Fruit fly (Drosophila melanogaster) whole organism, embryonic: ENCODE measurements around the gene Blos4.

Experiments used
- CG10366 ChIP-seq: fragments of 200-800 bp; sonication (Bioruptor generic); IDR thresholded peaks from 2 replicates; pipeline ENCODE4 v1.3.6; 2022; ENCODE audit warnings: missing biosample characterization, missing genetic modification characterization
- CG10959 ChIP-seq: fragments of 200-800 bp; sonication (Bioruptor generic); IDR thresholded peaks from 2 replicates; pipeline ENCODE4 v1.3.6; 2022; ENCODE audit warnings: missing biosample characterization, missing genetic modification characterization
- CG11093 ChIP-seq: fragments of 200-800 bp; sonication (Bioruptor generic); IDR thresholded peaks from 3 replicates; pipeline ENCODE4 v1.3.6; 2022; ENCODE audit warnings: missing biosample characterization, missing genetic modification characterization
- CG12744 ChIP-seq: fragments of 200-800 bp; sonication (Bioruptor generic); optimal IDR thresholded peaks from 2 replicates; lab custom pipeline; 2016; ENCODE audit warnings: missing biosample characterization, missing genetic modification characterization
- CG13287 ChIP-seq: fragments of 200-800 bp; sonication (Bioruptor generic); IDR thresholded peaks from 2 replicates; pipeline ENCODE4 v1.3.6; 2022; ENCODE audit warnings: missing biosample characterization, missing genetic modification characterization; ENCODE audit not compliant: partially characterized antibody
- CG14710 ChIP-seq: fragments of 200-800 bp; sonication (Bioruptor generic); optimal IDR thresholded peaks from 3 replicates; lab custom pipeline; 2019; ENCODE audit warnings: missing biosample characterization, mild to moderate bottlenecking, missing genetic modification characterization, moderate library complexity
- CG1603 ChIP-seq: fragments of 200-800 bp; sonication (Bioruptor generic); optimal IDR thresholded peaks from 2 replicates; lab custom pipeline; 2019; ENCODE audit warnings: missing biosample characterization, mild to moderate bottlenecking, missing genetic modification characterization, moderate library complexity
- CG17802 ChIP-seq: fragments of 200-800 bp; sonication (Bioruptor generic); optimal IDR thresholded peaks from 2 replicates; lab custom pipeline; 2018; ENCODE audit warnings: missing biosample characterization, mild to moderate bottlenecking, missing genetic modification characterization, moderate library complexity
- CG2116 ChIP-seq: fragments of 200-800 bp; sonication (Bioruptor generic); optimal IDR thresholded peaks from 3 replicates; lab custom pipeline; 2018; ENCODE audit warnings: missing biosample characterization, mild to moderate bottlenecking, missing genetic modification characterization
- CG2199 ChIP-seq: fragments of 200-800 bp; sonication (Bioruptor generic); IDR thresholded peaks from 3 replicates; pipeline ENCODE4 v1.3.6; 2022; ENCODE audit warnings: missing biosample characterization, missing genetic modification characterization
- CG30431 ChIP-seq: fragments of 200-800 bp; sonication (Bioruptor generic); optimal IDR thresholded peaks from 2 replicates; lab custom pipeline; 2017; ENCODE audit warnings: missing biosample characterization, missing genetic modification characterization
- CG4820 ChIP-seq: fragments of 200-800 bp; sonication (Bioruptor generic); optimal IDR thresholded peaks from 3 replicates; lab custom pipeline; 2016; ENCODE audit warnings: missing biosample characterization, missing genetic modification characterization
- CG4854 ChIP-seq: fragments of 200-800 bp; sonication (Bioruptor generic); optimal IDR thresholded peaks from 2 replicates; lab custom pipeline; 2016; ENCODE audit warnings: missing biosample characterization, missing genetic modification characterization, inconsistent platforms
- CG6854 ChIP-seq: fragments of 200-800 bp; sonication (Bioruptor generic); optimal IDR thresholded peaks from 3 replicates; lab custom pipeline; 2017; ENCODE audit warnings: missing biosample characterization, mild to moderate bottlenecking, missing genetic modification characterization
- CG7556 ChIP-seq: fragments of 200-800 bp; sonication (Bioruptor generic); optimal IDR thresholded peaks from 2 replicates; lab custom pipeline; 2017; ENCODE audit warnings: missing biosample characterization, mild to moderate bottlenecking, missing genetic modification characterization
- CG7928 ChIP-seq: fragments of 200-800 bp; sonication (Bioruptor generic); optimal IDR thresholded peaks from 2 replicates; lab custom pipeline; 2017; ENCODE audit warnings: missing biosample characterization, mild to moderate bottlenecking, missing genetic modification characterization
- CG8944 ChIP-seq: fragments of 200-800 bp; sonication (Bioruptor generic); optimal IDR thresholded peaks from 3 replicates; lab custom pipeline; 2016; ENCODE audit warnings: missing biosample characterization, missing genetic modification characterization
- Camta ChIP-seq: fragments of 200-800 bp; sonication (Bioruptor generic); optimal IDR thresholded peaks from 2 replicates; lab custom pipeline; 2016; ENCODE audit warnings: missing biosample characterization, missing genetic modification characterization
- Doc3 ChIP-seq: fragments of 200-800 bp; sonication (Bioruptor generic); IDR thresholded peaks from 3 replicates; pipeline ENCODE4 v1.3.6; 2022; ENCODE audit warnings: missing biosample characterization, missing genetic modification characterization; ENCODE audit not compliant: partially characterized antibody
- Ets65A ChIP-seq: fragments of 200-800 bp; sonication (Bioruptor generic); peaks from one replicate; lab custom pipeline; 2016; ENCODE audit warnings: missing biosample characterization, missing genetic modification characterization
- Gsc ChIP-seq: fragments of 200-800 bp; sonication (Bioruptor generic); IDR thresholded peaks from 2 replicates; pipeline ENCODE4 v1.3.6; 2022; ENCODE audit warnings: missing biosample characterization, missing genetic modification characterization
- HHEX ChIP-seq: fragments of 200-800 bp; sonication (Bioruptor generic); optimal IDR thresholded peaks from 3 replicates; lab custom pipeline; 2017; ENCODE audit warnings: missing biosample characterization, mild to moderate bottlenecking, missing genetic modification characterization, missing genetic modification reagents
- Meics ChIP-seq: fragments of 200-800 bp; sonication (Bioruptor generic); optimal IDR thresholded peaks from 2 replicates; lab custom pipeline; 2017; ENCODE audit warnings: missing biosample characterization, mild to moderate bottlenecking, missing genetic modification characterization
- Optix ChIP-seq: fragments of 200-800 bp; sonication (Bioruptor generic); IDR thresholded peaks from 3 replicates; pipeline ENCODE4 v1.3.6; 2022; ENCODE audit warnings: missing biosample characterization, missing genetic modification characterization
- PHDP ChIP-seq: fragments of 200-800 bp; sonication (Bioruptor generic); optimal IDR thresholded peaks from 3 replicates; lab custom pipeline; 2018; ENCODE audit warnings: missing biosample characterization, mild to moderate bottlenecking, missing genetic modification characterization, moderate library complexity
- Six4 ChIP-seq: fragments of 200-800 bp; sonication (Bioruptor generic); optimal IDR thresholded peaks from 2 replicates; lab custom pipeline; 2016; ENCODE audit warnings: missing biosample characterization, missing genetic modification characterization
- Sox100B ChIP-seq: fragments of 200-800 bp; sonication (Bioruptor generic); optimal IDR thresholded peaks from 3 replicates; lab custom pipeline; 2018; ENCODE audit warnings: missing biosample characterization, mild to moderate bottlenecking, missing genetic modification characterization
- Stat92E ChIP-seq, 3 experiments: fragments of >200 bp in 2 of 3; fragments of 200-800 bp in 1 of 3; sonication (Bioruptor generic) in 1 of 3; optimal IDR thresholded peaks; 2 replicates each; lab custom pipeline; 2017 to 2019; ENCODE audit warnings: missing biosample characterization in 3 of 3, missing genetic modification characterization in 3 of 3, mild to moderate bottlenecking in 1 of 3, moderate library complexity in 1 of 3
- TFAM ChIP-seq: fragments of 200-800 bp; sonication (Bioruptor generic); optimal IDR thresholded peaks from 2 replicates; lab custom pipeline; 2017; ENCODE audit warnings: missing biosample characterization, missing genetic modification characterization, inconsistent platforms
- ap ChIP-seq: fragments of 200-800 bp; sonication (Bioruptor generic); IDR thresholded peaks from 2 replicates; pipeline ENCODE4 v1.3.6; 2022; ENCODE audit warnings: missing biosample characterization, missing genetic modification characterization
- cato ChIP-seq: fragments of 200-800 bp; sonication (Bioruptor generic); optimal IDR thresholded peaks from 2 replicates; lab custom pipeline; 2016; ENCODE audit warnings: missing biosample characterization, missing genetic modification characterization, borderline replicate concordance
- chn ChIP-seq: fragments of 200-800 bp; sonication (Bioruptor generic); optimal IDR thresholded peaks from 2 replicates; lab custom pipeline; 2016; ENCODE audit warnings: missing biosample characterization, missing genetic modification characterization
- corto ChIP-seq: fragments of 200-800 bp; sonication (Bioruptor generic); optimal IDR thresholded peaks from 2 replicates; lab custom pipeline; 2016; ENCODE audit warnings: missing biosample characterization, mild to moderate bottlenecking, missing genetic modification characterization, moderate library complexity
- cwo ChIP-seq: fragments of 200-800 bp; sonication (Bioruptor generic); optimal IDR thresholded peaks from 3 replicates; lab custom pipeline; 2017; ENCODE audit warnings: missing biosample characterization, missing genetic modification characterization, mild to moderate bottlenecking, moderate library complexity, missing genetic modification reagents
- dpn ChIP-seq, 2 experiments: fragments of 200-800 bp; sonication (Bioruptor generic); optimal IDR thresholded peaks; 3 replicates each; lab custom pipeline; 2016; ENCODE audit warnings: missing biosample characterization in 2 of 2, missing genetic modification characterization in 2 of 2
- eve ChIP-seq, 2 experiments: fragments of >200 bp; optimal IDR thresholded peaks; 2 replicates each; lab custom pipeline; 2017; ENCODE audit warnings: missing biosample characterization in 2 of 2, missing genetic modification characterization in 2 of 2
- fd102C ChIP-seq: fragments of 200-800 bp; sonication (Bioruptor generic); optimal IDR thresholded peaks from 2 replicates; lab custom pipeline; 2018; ENCODE audit warnings: missing biosample characterization, mild to moderate bottlenecking, missing genetic modification characterization, moderate library complexity
- gcm ChIP-seq: fragments of 200-800 bp; sonication (Bioruptor generic); optimal IDR thresholded peaks from 2 replicates; lab custom pipeline; 2019; ENCODE audit warnings: missing biosample characterization, mild to moderate bottlenecking, missing genetic modification characterization, moderate library complexity
- knrl ChIP-seq: fragments of 200-800 bp; sonication (Bioruptor generic); IDR thresholded peaks from 3 replicates; pipeline ENCODE4 v1.3.6; 2022; ENCODE audit warnings: missing biosample characterization, missing genetic modification characterization; ENCODE audit not compliant: partially characterized antibody
- mam ChIP-seq: fragments of 200-800 bp; sonication (Bioruptor generic); optimal IDR thresholded peaks from 3 replicates; lab custom pipeline; 2016; ENCODE audit warnings: missing biosample characterization, missing genetic modification characterization
- pan ChIP-seq, 4 experiments: fragments of >200 bp in 3 of 4; fragments of 200-800 bp in 1 of 4; sonication (Bioruptor generic) in 1 of 4; optimal IDR thresholded peaks in 3 of 4; IDR thresholded peaks in 1 of 4; 2 replicates each; pipeline versions ENCODE4 v1.3.6 to Lab custom; 2017 to 2022; ENCODE audit warnings: missing biosample characterization in 2 of 4, missing genetic modification characterization in 2 of 4, mixed read lengths in 1 of 4
- row ChIP-seq: fragments of 200-800 bp; sonication (Bioruptor generic); IDR thresholded peaks from 3 replicates; pipeline ENCODE4 v1.3.6; 2022; ENCODE audit warnings: missing biosample characterization, missing genetic modification characterization
- slbo ChIP-seq: fragments of 200-800 bp; sonication (Bioruptor generic); IDR thresholded peaks from 2 replicates; pipeline ENCODE4 v1.3.6; 2022; ENCODE audit warnings: missing biosample characterization, missing genetic modification characterization
- sna ChIP-seq: fragments of 200-800 bp; sonication (Bioruptor generic); IDR thresholded peaks from 2 replicates; pipeline ENCODE4 v1.3.6; 2022; ENCODE audit warnings: missing biosample characterization, missing genetic modification characterization; ENCODE audit not compliant: partially characterized antibody
- twi ChIP-seq: fragments of 200-800 bp; optimal IDR thresholded peaks from 2 replicates; lab custom pipeline; 2019; ENCODE audit warnings: missing biosample characterization, mild to moderate bottlenecking, missing genetic modification characterization, moderate library complexity
- unc-4 ChIP-seq: fragments of 200-800 bp; sonication (Bioruptor generic); IDR thresholded peaks from 2 replicates; pipeline ENCODE4 v1.3.6; 2022; ENCODE audit warnings: missing biosample characterization, missing genetic modification characterization; ENCODE audit not compliant: partially characterized antibody
- yki ChIP-seq: fragments of >200 bp; optimal IDR thresholded peaks from 3 replicates; lab custom pipeline; 2018

Gene Blos4

dm6 chr3L:10844548-10845530 is 34.0 kb upstream of the Blos4 start (continued):
- TF ChIP-seq chn (GFP tag; lab: Kevin White, UChicago) (no peak), CG30431 (peak; percentile 54), PHDP (tag; lab: Kevin White, UChicago) (peak; percentile 26), Ets65A (GFP tag; lab: Kevin White, UChicago) (peak; percentile 92), Stat92E (GFP tag; optimal IDR thresholded peaks at IDR 0.05; lab: Kevin White, UChicago) (no peak), CG8944 (peak; percentile 3), HHEX (GFP tag; lab: Kevin White, UChicago) (peak; percentile 21), CG12744 (GFP tag; lab: Kevin White, UChicago) (no peak), eve (GFP tag; optimal IDR thresholded peaks at IDR 0.05; lab: Kevin White, UChicago) (peak in 1 of 2 experiments; percentile 92), Doc3 (GFP tag; lab: Robert Waterston, UW) (no peak), cwo (GFP tag; lab: Kevin White, UChicago) (no peak), CG17802 (tag; lab: Kevin White, UChicago) (no peak), CG11093 (GFP tag; lab: Robert Waterston, UW) (no peak), CG10366 (GFP tag; lab: Robert Waterston, UW) (0 out of 2 replicates have a peak, but pooled peaks have one; percentile 9), yki (no peak), Meics (GFP tag; lab: Kevin White, UChicago) (no peak), CG6854 (no peak), CG7556 (GFP tag; lab: Kevin White, UChicago) (peak; percentile 67), CG1603 (tag; lab: Kevin White, UChicago) (peak; percentile 63), TFAM (no peak), gcm (GFP tag; lab: Kevin White, UChicago) (peak; percentile 1), Six4 (no peak), CG4820 (peak; percentile 28), slbo (GFP tag; lab: Robert Waterston, UW) (no peak), knrl (GFP tag; lab: Robert Waterston, UW) (no peak), Optix (GFP tag; lab: Robert Waterston, UW) (no peak), CG2116 (GFP tag; lab: Kevin White, UChicago) (peak; percentile 38), row (peak; percentile 60), dpn (GFP tag; optimal IDR thresholded peaks at IDR 0.05; lab: Kevin White, UChicago) (peak; percentile 19 to 23), ap (GFP tag; lab: Robert Waterston, UW) (no peak), Gsc (GFP tag; lab: Robert Waterston, UW) (no peak), unc-4 (no peak), pan (optimal IDR thresholded peaks at IDR 0.05; lab: Kevin White, UChicago) (no peak), pan (GFP tag; optimal IDR thresholded peaks at IDR 0.05 in 1 of 2, IDR thresholded peaks at IDR 0.05 in 1 of 2) (no peak), CG10959 (GFP tag; lab: Robert Waterston, UW) (no peak), Camta (peak; percentile 3), CG14710 (tag; lab: Kevin White, UChicago) (peak; percentile 90), mam (no peak), CG4854 (GFP tag; lab: Kevin White, UChicago) (no peak), CG7928 (GFP tag; lab: Kevin White, UChicago) (no peak), corto (GFP tag; lab: Kevin White, UChicago) (no peak), CG13287 (GFP tag; lab: Robert Waterston, UW) (no peak), twi (tag; lab: Kevin White, UChicago) (peak; percentile 20), cato (GFP tag; lab: Kevin White, UChicago) (no peak), CG2199 (peak; percentile 80; the same call in 1 of the 3 replicates), sna (GFP tag; lab: Robert Waterston, UW) (no peak), fd102C (GFP tag; lab: Kevin White, UChicago) (no peak), Sox100B (GFP tag; lab: Kevin White, UChicago) (peak; percentile 62)
